Worm (Caenorhabditis elegans) whole organism, late embryonic: ENCODE data around the gene clec-33.

Source experiments
- T23F11.4 ChIP-seq: fragments of 200-800 bp; sonication (Bioruptor generic); optimal IDR thresholded peaks from 2 replicates; lab custom pipeline; 2018; ENCODE audit warnings: mild to moderate bottlenecking, missing genetic modification characterization, missing compliant biosample characterization
- Y22D7AL.16 ChIP-seq: sonication (generic microtip); optimal IDR thresholded peaks from 2 replicates; lab custom pipeline; 2016; ENCODE audit warnings: missing genetic modification characterization, missing compliant biosample characterization
- fkh-10 ChIP-seq: fragments of 150-350 bp; optimal IDR thresholded peaks from 2 replicates; lab custom pipeline; 2014; ENCODE audit warnings: missing biosample characterization, missing genetic modification reagents, missing genetic modification characterization
- mec-3 ChIP-seq: sonication (generic microtip); optimal IDR thresholded peaks from 2 replicates; lab custom pipeline; 2016; ENCODE audit warnings: borderline replicate concordance, missing genetic modification characterization, missing compliant biosample characterization
- nfya-1 ChIP-seq: sonication (generic microtip); optimal IDR thresholded peaks from 2 replicates; lab custom pipeline; 2017; ENCODE audit warnings: missing genetic modification characterization, mild to moderate bottlenecking, missing compliant biosample characterization, antibody characterized with exemption, moderate library complexity
- nhr-232 ChIP-seq: sonication (generic microtip); optimal IDR thresholded peaks from 2 replicates; lab custom pipeline; 2016; ENCODE audit warnings: missing genetic modification characterization, missing compliant biosample characterization
- odd-2 ChIP-seq: sonication (generic microtip); optimal IDR thresholded peaks from 2 replicates; lab custom pipeline; 2017; ENCODE audit warnings: antibody characterized with exemption, mild to moderate bottlenecking, missing genetic modification characterization, missing compliant biosample characterization
- pag-3 ChIP-seq: sonication (generic microtip); optimal IDR thresholded peaks from 2 replicates; lab custom pipeline; 2016; ENCODE audit warnings: missing compliant biosample characterization, missing genetic modification characterization, borderline replicate concordance
- pha-4 ChIP-seq: fragments of 150-350 bp; optimal IDR thresholded peaks from 2 replicates; lab custom pipeline; 2018; ENCODE audit warnings: missing biosample characterization, missing genetic modification reagents, missing genetic modification characterization
- tbx-2 ChIP-seq: sonication (generic microtip); optimal IDR thresholded peaks from 2 replicates; lab custom pipeline; 2016; ENCODE audit warnings: missing genetic modification characterization, missing compliant biosample characterization

DNA sequence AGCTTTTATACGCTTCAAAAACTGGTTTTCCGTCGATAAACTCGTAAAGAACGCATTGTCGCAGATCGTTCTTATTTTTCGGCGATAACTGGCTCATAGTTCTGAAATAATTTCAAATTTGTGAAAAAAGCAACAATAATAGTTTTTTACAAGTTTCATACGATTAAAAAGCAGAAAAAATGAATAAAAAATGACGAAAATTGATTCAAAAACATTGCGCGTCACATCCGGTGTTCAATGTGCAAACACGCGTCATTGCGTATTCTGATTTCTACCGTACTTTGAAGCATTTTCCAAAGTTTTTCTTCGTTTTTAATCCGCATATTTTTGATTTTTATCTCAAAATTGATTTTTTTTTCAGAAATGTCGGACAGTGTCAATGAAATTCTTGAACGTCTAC lies 48.7 kb upstream of the clec-33 start, which contains the start of the genes fbxa-206 and Y102A5C.2:
- no peak for TF ChIP-seq fkh-10 (GFP tag; lab: Kevin White, UChicago)
- no peak for TF ChIP-seq pag-3 (tag; lab: Kevin White, UChicago)
- TF ChIP-seq T23F11.4 (GFP tag; lab: Kevin White, UChicago) = no peak
- no peak for TF ChIP-seq pha-4 (tag; lab: Kevin White, UChicago)
- no peak for TF ChIP-seq Y22D7AL.16 (tag; lab: Kevin White, UChicago)
- no peak for TF ChIP-seq nhr-232 (tag; lab: Kevin White, UChicago)
- no peak for TF ChIP-seq mec-3 (tag; lab: Kevin White, UChicago)
- no peak for TF ChIP-seq nfya-1 (tag; lab: Kevin White, UChicago)
- TF ChIP-seq tbx-2 = no peak
- no peak for TF ChIP-seq odd-2 (tag; lab: Kevin White, UChicago)
